Fruit fly (Drosophila melanogaster): ENCODE results near the gene Osi21.

- no peak for TF ChIP-seq gl (tag; optimal IDR thresholded peaks at IDR 0.05)
- TF ChIP-seq CG8159 (tag; optimal IDR thresholded peaks at IDR 0.05), result no peak
- no peak for TF ChIP-seq D1 (tag; optimal IDR thresholded peaks at IDR 0.05)
- no peak for TF ChIP-seq CG9948 (tag; optimal IDR thresholded peaks at IDR 0.05)
- TF ChIP-seq CG14655 (GFP tag; optimal IDR thresholded peaks at IDR 0.05), result peak; percentile 56
- TF ChIP-seq fd96Ca (GFP tag; IDR thresholded peaks at IDR 0.05), result peak; percentile 57; the same call in 2 of the 3 replicates
- no peak for TF ChIP-seq EcR (GFP tag; optimal IDR thresholded peaks at IDR 0.05)
- peak; percentile 38; the same call in 1 of the 2 replicates for TF ChIP-seq CG32121 (GFP tag; IDR thresholded peaks at IDR 0.05)
- peak; percentile 46 for TF ChIP-seq CG8301 (tag; optimal IDR thresholded peaks at IDR 0.05)
Observed at dm6 chr2L:11332978-11333539, 47.6 kb upstream of the Osi21 start.

All from whole organism, pupa.